Worm (Caenorhabditis elegans) whole organism, L2 larva: Measurements from ENCODE around the gene M163.22.
"Not testable (repeated sequence)": the region's sequence is repeated elsewhere in the genome, so short reads cannot be mapped to it uniquely, and the experiment has no call there.

Source experiments
- F13H6.1 ChIP-seq: sonication (generic microtip); optimal IDR thresholded peaks from 2 replicates; lab custom pipeline; 2016; ENCODE audit warnings: missing genetic modification characterization, missing compliant biosample characterization
- ZK546.5 ChIP-seq: sonication (generic microtip); optimal IDR thresholded peaks from 2 replicates; lab custom pipeline; 2017; ENCODE audit warnings: missing biosample characterization, missing genetic modification characterization
- aly-2 ChIP-seq: fragments of 150-350 bp; optimal IDR thresholded peaks from 2 replicates; lab custom pipeline; 2014; ENCODE audit warnings: missing biosample characterization, missing genetic modification characterization
- crh-2 ChIP-seq: sonication (generic microtip); optimal IDR thresholded peaks from 2 replicates; lab custom pipeline; 2017; ENCODE audit warnings: missing biosample characterization, missing genetic modification characterization
- dmd-4 ChIP-seq: sonication (generic microtip); optimal IDR thresholded peaks from 2 replicates; lab custom pipeline; 2017; ENCODE audit warnings: missing biosample characterization, missing genetic modification characterization
- egl-27 ChIP-seq: sonication (generic microtip); optimal IDR thresholded peaks from 3 replicates; lab custom pipeline; 2017; ENCODE audit warnings: missing biosample characterization, missing genetic modification reagents, missing genetic modification characterization
- fos-1 ChIP-seq: fragments of 150-350 bp; optimal IDR thresholded peaks from 2 replicates; lab custom pipeline; 2014; ENCODE audit warnings: missing biosample characterization, missing genetic modification characterization
- lin-13 ChIP-seq: fragments of 150-350 bp; optimal IDR thresholded peaks from 2 replicates; lab custom pipeline; 2014; ENCODE audit warnings: missing biosample characterization, missing genetic modification reagents, missing genetic modification characterization
- nhr-6 ChIP-seq: fragments of 150-350 bp; optimal IDR thresholded peaks from 2 replicates; lab custom pipeline; 2014; ENCODE audit warnings: missing biosample characterization, missing genetic modification characterization
- skn-1 ChIP-seq: sonication (generic microtip); optimal IDR thresholded peaks from 2 replicates; lab custom pipeline; 2017; ENCODE audit warnings: missing biosample characterization, missing genetic modification characterization
- unc-62 ChIP-seq: fragments of 150-350 bp; optimal IDR thresholded peaks from 2 replicates; lab custom pipeline; 2014; ENCODE audit warnings: missing biosample characterization, missing genetic modification reagents, missing genetic modification characterization
- zag-1 ChIP-seq: fragments of 150-350 bp; optimal IDR thresholded peaks from 2 replicates; lab custom pipeline; 2014; ENCODE audit warnings: missing biosample characterization, missing genetic modification characterization

DNA sequence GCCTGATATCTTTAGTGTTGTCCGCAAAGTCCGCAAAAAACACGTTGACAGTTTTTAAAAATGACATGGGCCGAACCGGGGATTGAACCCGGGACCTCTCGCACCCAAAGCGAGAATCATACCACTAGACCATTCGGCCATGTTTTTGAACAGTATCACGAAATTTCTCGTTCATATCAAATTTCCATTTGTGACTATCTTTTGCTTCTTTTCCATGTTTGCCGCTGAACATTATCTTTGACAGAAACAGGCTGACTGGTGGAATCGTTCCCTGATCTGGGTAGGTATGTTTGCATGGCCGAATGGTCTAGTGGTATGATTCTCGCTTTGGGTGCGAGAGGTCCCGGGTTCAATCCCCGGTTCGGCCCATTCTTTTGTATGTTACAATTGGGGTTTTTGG, 27.9 kb upstream of the M163.22 start:
- TF ChIP-seq dmd-4 (tag; lab: Kevin White, UChicago); skn-1 (tag; lab: Kevin White, UChicago); aly-2 (tag; lab: Kevin White, UChicago); unc-62 (GFP tag; lab: Kevin White, UChicago); lin-13; nhr-6; zag-1 (tag; lab: Kevin White, UChicago); ZK546.5 (tag; lab: Kevin White, UChicago); F13H6.1 (tag; lab: Kevin White, UChicago); crh-2 (tag; lab: Kevin White, UChicago): not testable (repeated sequence)
- TF ChIP-seq fos-1 (peak; percentile 25), egl-27 (peak; percentile 2)
